Fruit fly (Drosophila melanogaster) whole organism, embryonic: ENCODE data around the gene Mybbp1A.
A peak's percentile ranks its signal among the peaks of the same experiment; 100 is the strongest.

ENCODE experiments used
- Abd-B ChIP-seq: fragments of 200-800 bp; sonication (Bioruptor generic); optimal IDR thresholded peaks from 2 replicates; lab custom pipeline; 2018; ENCODE audit warnings: missing biosample characterization, mild to moderate bottlenecking, missing genetic modification characterization, moderate library complexity
- B-H1 ChIP-seq: fragments of 200-800 bp; sonication (Bioruptor generic); IDR thresholded peaks from 3 replicates; pipeline ENCODE4 v1.3.6; 2022; ENCODE audit warnings: missing biosample characterization, missing genetic modification characterization
- Bgb ChIP-seq: fragments of 200-800 bp; sonication (Bioruptor generic); IDR thresholded peaks from 2 replicates; pipeline ENCODE4 v1.3.6; 2022; ENCODE audit warnings: missing biosample characterization, missing genetic modification characterization; ENCODE audit not compliant: partially characterized antibody
- CG10462 ChIP-seq: fragments of 200-800 bp; sonication (Bioruptor generic); optimal IDR thresholded peaks from 2 replicates; lab custom pipeline; 2016; ENCODE audit warnings: missing biosample characterization, missing genetic modification characterization
- CG11085 ChIP-seq: fragments of 200-800 bp; sonication (Bioruptor generic); IDR thresholded peaks from 2 replicates; pipeline ENCODE4 v1.3.6; 2022; ENCODE audit warnings: missing biosample characterization, missing genetic modification characterization
- CG11398 ChIP-seq: fragments of 200-800 bp; sonication (Bioruptor generic); optimal IDR thresholded peaks from 2 replicates; lab custom pipeline; 2016; ENCODE audit warnings: missing biosample characterization, missing genetic modification characterization
- CG11560 ChIP-seq: fragments of 200-800 bp; sonication (Bioruptor generic); IDR thresholded peaks from 3 replicates; pipeline ENCODE4 v1.3.6; 2022; ENCODE audit warnings: missing biosample characterization, missing genetic modification characterization
- CG12071 ChIP-seq: fragments of 200-800 bp; sonication (Bioruptor generic); optimal IDR thresholded peaks from 3 replicates; lab custom pipeline; 2018; ENCODE audit warnings: missing biosample characterization, mild to moderate bottlenecking, missing genetic modification characterization
- CG12104 ChIP-seq: fragments of 200-800 bp; sonication (Bioruptor generic); optimal IDR thresholded peaks from 3 replicates; lab custom pipeline; 2016; ENCODE audit warnings: missing biosample characterization, missing genetic modification characterization
- CG12299 ChIP-seq: fragments of 200-800 bp; sonication (Bioruptor generic); optimal IDR thresholded peaks from 2 replicates; lab custom pipeline; 2018; ENCODE audit warnings: missing biosample characterization, mild to moderate bottlenecking, missing genetic modification characterization
- CG1233 ChIP-seq: fragments of 200-800 bp; sonication (Bioruptor generic); optimal IDR thresholded peaks from 4 replicates; lab custom pipeline; 2018; ENCODE audit warnings: missing biosample characterization, mild to moderate bottlenecking, missing genetic modification characterization
- CG1529 ChIP-seq: fragments of 200-800 bp; sonication (Bioruptor generic); optimal IDR thresholded peaks from 3 replicates; lab custom pipeline; 2018; ENCODE audit warnings: missing biosample characterization, missing genetic modification characterization
- CG15514 ChIP-seq: fragments of 200-800 bp; sonication (Bioruptor generic); optimal IDR thresholded peaks from 3 replicates; lab custom pipeline; 2017; ENCODE audit warnings: missing biosample characterization, missing genetic modification characterization, mild to moderate bottlenecking, moderate library complexity, missing genetic modification reagents
- CG1603 ChIP-seq: fragments of 200-800 bp; sonication (Bioruptor generic); optimal IDR thresholded peaks from 2 replicates; lab custom pipeline; 2019; ENCODE audit warnings: missing biosample characterization, mild to moderate bottlenecking, missing genetic modification characterization, moderate library complexity
- CG16863 ChIP-seq: fragments of 200-800 bp; sonication (Bioruptor generic); optimal IDR thresholded peaks from 3 replicates; lab custom pipeline; 2016; ENCODE audit warnings: missing biosample characterization, missing genetic modification characterization
- CG2129 ChIP-seq: fragments of 200-800 bp; sonication (Bioruptor generic); IDR thresholded peaks from 2 replicates; pipeline ENCODE4 v1.3.6; 2022; ENCODE audit warnings: missing biosample characterization, missing genetic modification characterization; ENCODE audit not compliant: partially characterized antibody
- CG2875 ChIP-seq: fragments of 200-800 bp; sonication (Bioruptor generic); optimal IDR thresholded peaks from 2 replicates; lab custom pipeline; 2017; ENCODE audit warnings: missing biosample characterization, mild to moderate bottlenecking, missing genetic modification characterization, missing genetic modification reagents
- CG3065 ChIP-seq: fragments of 200-800 bp; sonication (Bioruptor generic); optimal IDR thresholded peaks from 2 replicates; lab custom pipeline; 2016; ENCODE audit warnings: missing biosample characterization, missing genetic modification characterization
- CG3281 ChIP-seq: fragments of 200-800 bp; sonication (Bioruptor generic); optimal IDR thresholded peaks from 3 replicates; lab custom pipeline; 2017; ENCODE audit warnings: missing biosample characterization, mild to moderate bottlenecking, missing genetic modification characterization
- CG34422 ChIP-seq: fragments of 200-800 bp; sonication (Bioruptor generic); IDR thresholded peaks from 3 replicates; pipeline ENCODE4 v1.3.6; 2022; ENCODE audit warnings: missing biosample characterization, missing genetic modification characterization
- CG4328 ChIP-seq: fragments of 200-800 bp; sonication (Bioruptor generic); optimal IDR thresholded peaks from 3 replicates; lab custom pipeline; 2017; ENCODE audit warnings: missing biosample characterization, missing genetic modification reagents, missing genetic modification characterization
- CG4617 ChIP-seq: fragments of 200-800 bp; sonication (Bioruptor generic); optimal IDR thresholded peaks from 3 replicates; lab custom pipeline; 2016; ENCODE audit warnings: missing biosample characterization, missing genetic modification characterization, borderline replicate concordance
- CG4707 ChIP-seq: fragments of 200-800 bp; sonication (Bioruptor generic); optimal IDR thresholded peaks from 2 replicates; lab custom pipeline; 2018; ENCODE audit warnings: missing biosample characterization, mild to moderate bottlenecking, missing genetic modification characterization, moderate library complexity
- CG7372 ChIP-seq: fragments of 200-800 bp; sonication (Bioruptor generic); IDR thresholded peaks from 2 replicates; pipeline ENCODE4 v1.3.6; 2022; ENCODE audit warnings: missing biosample characterization, missing genetic modification characterization
- CG8290 ChIP-seq, 3 experiments: fragments of 200-800 bp; sonication (Bioruptor generic); optimal IDR thresholded peaks; 2 replicates each; lab custom pipeline; 2016 to 2019; ENCODE audit warnings: missing biosample characterization in 3 of 3, missing genetic modification characterization in 3 of 3, mild to moderate bottlenecking in 2 of 3, moderate library complexity in 1 of 3
- CG8765 ChIP-seq: fragments of 200-800 bp; sonication (Bioruptor generic); IDR thresholded peaks from 2 replicates; pipeline ENCODE4 v1.3.6; 2022; ENCODE audit warnings: missing biosample characterization, missing genetic modification characterization
- Camta ChIP-seq: fragments of 200-800 bp; sonication (Bioruptor generic); optimal IDR thresholded peaks from 2 replicates; lab custom pipeline; 2016; ENCODE audit warnings: missing biosample characterization, missing genetic modification characterization
- CoRest ChIP-seq: fragments of 200-800 bp; sonication (Bioruptor generic); optimal IDR thresholded peaks from 3 replicates; lab custom pipeline; 2018; ENCODE audit warnings: missing biosample characterization, mild to moderate bottlenecking, missing genetic modification characterization, moderate library complexity
- D19A ChIP-seq: fragments of 200-800 bp; optimal IDR thresholded peaks from 3 replicates; lab custom pipeline; 2019; ENCODE audit warnings: missing biosample characterization, mild to moderate bottlenecking, missing genetic modification characterization, moderate library complexity
- Dek ChIP-seq: fragments of 200-800 bp; sonication (Bioruptor generic); optimal IDR thresholded peaks from 3 replicates; lab custom pipeline; 2019; ENCODE audit warnings: missing biosample characterization, mild to moderate bottlenecking, missing genetic modification characterization, moderate library complexity
- Dip3 ChIP-seq: fragments of 200-800 bp; sonication (Bioruptor generic); optimal IDR thresholded peaks from 3 replicates; lab custom pipeline; 2016; ENCODE audit warnings: missing biosample characterization, missing genetic modification characterization
- Doc2 ChIP-seq: fragments of 200-800 bp; sonication (Bioruptor generic); IDR thresholded peaks from 2 replicates; pipeline ENCODE4 v1.3.6; 2022; ENCODE audit warnings: missing biosample characterization, missing genetic modification characterization
- Fer3 ChIP-seq: fragments of 200-800 bp; sonication (Bioruptor generic); optimal IDR thresholded peaks from 2 replicates; lab custom pipeline; 2018; ENCODE audit warnings: missing biosample characterization, mild to moderate bottlenecking, missing genetic modification characterization, moderate library complexity
- Neu2 ChIP-seq: fragments of 200-800 bp; sonication (Bioruptor generic); optimal IDR thresholded peaks from 3 replicates; lab custom pipeline; 2016; ENCODE audit warnings: missing biosample characterization, missing genetic modification characterization, borderline replicate concordance
- Xbp1 ChIP-seq: fragments of 200-800 bp; sonication (Bioruptor generic); optimal IDR thresholded peaks from 3 replicates; lab custom pipeline; 2016; ENCODE audit warnings: missing biosample characterization, mild to moderate bottlenecking, missing genetic modification characterization
- crc ChIP-seq: fragments of 200-800 bp; sonication (Bioruptor generic); optimal IDR thresholded peaks from 2 replicates; lab custom pipeline; 2016; ENCODE audit warnings: missing biosample characterization, missing genetic modification characterization
- crp ChIP-seq, 2 experiments: fragments of 200-800 bp; sonication (Bioruptor generic); optimal IDR thresholded peaks; 2 replicates in 1 of 2; 3 replicates in 1 of 2; lab custom pipeline; 2017; ENCODE audit warnings: missing biosample characterization in 2 of 2, missing genetic modification characterization in 2 of 2, mild to moderate bottlenecking in 1 of 2, moderate library complexity in 1 of 2
- eve ChIP-seq, 2 experiments: fragments of >200 bp; optimal IDR thresholded peaks; 2 replicates each; lab custom pipeline; 2017; ENCODE audit warnings: missing biosample characterization in 2 of 2, missing genetic modification characterization in 2 of 2
- exex ChIP-seq: fragments of 200-800 bp; sonication (Bioruptor generic); optimal IDR thresholded peaks from 4 replicates; lab custom pipeline; 2018; ENCODE audit warnings: missing biosample characterization, mild to moderate bottlenecking, missing genetic modification characterization, moderate library complexity
- grau ChIP-seq: fragments of 200-800 bp; optimal IDR thresholded peaks from 3 replicates; lab custom pipeline; 2019; ENCODE audit warnings: missing biosample characterization, mild to moderate bottlenecking, missing genetic modification characterization, moderate library complexity
- nom ChIP-seq: fragments of 200-800 bp; sonication (Bioruptor generic); optimal IDR thresholded peaks from 2 replicates; lab custom pipeline; 2017; ENCODE audit warnings: missing biosample characterization, missing genetic modification characterization, mild to moderate bottlenecking, moderate library complexity, missing genetic modification reagents
- pb ChIP-seq: fragments of 200-800 bp; sonication (Bioruptor generic); optimal IDR thresholded peaks from 3 replicates; lab custom pipeline; 2016; ENCODE audit warnings: missing biosample characterization, missing genetic modification characterization
- rib ChIP-seq: fragments of 200-800 bp; sonication (Bioruptor generic); IDR thresholded peaks from 2 replicates; pipeline ENCODE4 v1.3.6; 2022; ENCODE audit warnings: missing biosample characterization, missing genetic modification characterization
- ro ChIP-seq: fragments of 200-800 bp; sonication (Bioruptor generic); IDR thresholded peaks from 2 replicates; pipeline ENCODE4 v1.3.6; 2022; ENCODE audit warnings: missing biosample characterization, missing genetic modification characterization
- slou ChIP-seq: fragments of 200-800 bp; sonication (Bioruptor generic); optimal IDR thresholded peaks from 3 replicates; lab custom pipeline; 2016; ENCODE audit warnings: missing biosample characterization, missing genetic modification characterization
- tio ChIP-seq: fragments of 200-800 bp; sonication (Bioruptor generic); optimal IDR thresholded peaks from 2 replicates; lab custom pipeline; 2017; ENCODE audit warnings: missing biosample characterization, missing genetic modification characterization, inconsistent platforms
- tll ChIP-seq, 2 experiments: fragments of 200-800 bp in 1 of 2; fragments of >200 bp in 1 of 2; sonication (Bioruptor generic) in 1 of 2; optimal IDR thresholded peaks; 2 replicates each; lab custom pipeline; 2017 to 2019; ENCODE audit warnings: missing biosample characterization in 2 of 2, missing genetic modification characterization in 2 of 2, mild to moderate bottlenecking in 1 of 2, moderate library complexity in 1 of 2
- trem ChIP-seq: fragments of 200-800 bp; optimal IDR thresholded peaks from 3 replicates; lab custom pipeline; 2019; ENCODE audit warnings: missing biosample characterization, mild to moderate bottlenecking, missing genetic modification characterization, moderate library complexity
- usp ChIP-seq: fragments of >200 bp; optimal IDR thresholded peaks from 2 replicates; lab custom pipeline; 2017; ENCODE audit warnings: missing biosample characterization, missing genetic modification characterization
- yki ChIP-seq: fragments of >200 bp; optimal IDR thresholded peaks from 3 replicates; lab custom pipeline; 2018

The Mybbp1A gene

dm6 chrX:654949-655348 is 25.4 kb downstream of the Mybbp1A start (continued):
- TF ChIP-seq tll (GFP tag; optimal IDR thresholded peaks at IDR 0.05; lab: Kevin White, UChicago) (no peak), exex (peak; percentile 75), tio (GFP tag; lab: Kevin White, UChicago) (no peak), CG7372 (peak; percentile 97), Camta (peak; percentile 89), Xbp1 (GFP tag; lab: Kevin White, UChicago) (peak; percentile 94), CG4707 (GFP tag; lab: Kevin White, UChicago) (peak; percentile 91), usp (GFP tag; lab: Kevin White, UChicago) (no peak), ro (GFP tag; lab: Robert Waterston, UW) (peak; percentile 89), crc (GFP tag; lab: Kevin White, UChicago) (peak; percentile 94), D19A (peak; percentile 88), CG11398 (GFP tag; lab: Kevin White, UChicago) (peak; percentile 93), CG1603 (tag; lab: Kevin White, UChicago) (peak; percentile 97), CG8765 (GFP tag; lab: Robert Waterston, UW) (peak; percentile 83), pb (GFP tag; lab: Kevin White, UChicago) (peak; percentile 94), CG12299 (peak; percentile 92), CG15514 (GFP tag; lab: Kevin White, UChicago) (peak; percentile 91), CG8290 (GFP tag; optimal IDR thresholded peaks at IDR 0.05; lab: Kevin White, UChicago) (peak; percentile 90), CG8290 (tag; optimal IDR thresholded peaks at IDR 0.05; lab: Kevin White, UChicago) (peak; percentile 87 to 99), CG11085 (GFP tag; lab: Robert Waterston, UW) (peak; percentile 88), B-H1 (GFP tag; lab: Robert Waterston, UW) (peak; percentile 95), CG34422 (GFP tag; lab: Robert Waterston, UW) (peak; percentile 98), CG1233 (peak; percentile 94), Bgb (GFP tag; lab: Robert Waterston, UW) (peak; percentile 16; the same call in 1 of the 2 replicates), CG1529 (GFP tag; lab: Kevin White, UChicago) (peak; percentile 94), grau (peak; percentile 93), yki (lab: Kevin White, UChicago) (no peak), CG16863 (GFP tag; lab: Kevin White, UChicago) (peak; percentile 94), eve (GFP tag; optimal IDR thresholded peaks at IDR 0.05; lab: Kevin White, UChicago) (no peak), rib (GFP tag; lab: Robert Waterston, UW) (peak; percentile 96), CG11560 (peak; percentile 85), CG12071 (peak; percentile 98), CG12104 (GFP tag; lab: Kevin White, UChicago) (peak; percentile 93), CG2129 (GFP tag; lab: Robert Waterston, UW) (no peak), CG10462 (GFP tag; lab: Kevin White, UChicago) (peak; percentile 89), CG2875 (GFP tag; lab: Kevin White, UChicago) (peak; percentile 96), crp (GFP tag; optimal IDR thresholded peaks at IDR 0.05; lab: Kevin White, UChicago) (peak in 1 of 2 experiments; percentile 71), CG3281 (GFP tag; lab: Kevin White, UChicago) (peak; percentile 94), Fer3 (tag; lab: Kevin White, UChicago) (peak; percentile 95), Doc2 (GFP tag; lab: Robert Waterston, UW) (peak; percentile 80), CG4617 (peak; percentile 92), CoRest (tag; lab: Kevin White, UChicago) (peak; percentile 95), Dek (tag; lab: Kevin White, UChicago) (peak; percentile 94), slou (GFP tag; lab: Kevin White, UChicago) (peak; percentile 75), Neu2 (GFP tag; lab: Kevin White, UChicago) (peak; percentile 76), CG4328 (peak; percentile 93), trem (tag; lab: Kevin White, UChicago) (peak; percentile 74), nom (peak; percentile 96), Abd-B (peak; percentile 90), CG3065 (GFP tag; lab: Kevin White, UChicago) (peak; percentile 87), Dip3 (GFP tag; lab: Kevin White, UChicago) (peak; percentile 92)
